Worm (Caenorhabditis elegans) whole organism, mixed stage, embryonic: Measurements from ENCODE around the gene F59E12.17.
A peak's percentile ranks its signal among the peaks of the same experiment; 100 is the strongest.

ENCODE experiments used
- M03D4.4 ChIP-seq: sonication (generic microtip); optimal IDR thresholded peaks from 2 replicates; lab custom pipeline; 2017; ENCODE audit warnings: mild to moderate bottlenecking, missing genetic modification characterization, missing compliant biosample characterization
- bed-3 ChIP-seq: fragments of 200-800 bp; sonication (Bioruptor generic); optimal IDR thresholded peaks from 3 replicates; lab custom pipeline; 2018; ENCODE audit warnings: mild to moderate bottlenecking, missing genetic modification characterization, moderate library complexity, missing compliant biosample characterization
- blmp-1 ChIP-seq: fragments of 150-350 bp; optimal IDR thresholded peaks from 2 replicates; lab custom pipeline; 2014; ENCODE audit warnings: missing biosample characterization, missing genetic modification characterization
- ceh-39 ChIP-seq: fragments of 150-350 bp; optimal IDR thresholded peaks from 2 replicates; lab custom pipeline; 2014; ENCODE audit warnings: missing biosample characterization, missing genetic modification characterization
- ceh-43 ChIP-seq: fragments of 200-800 bp; sonication (Bioruptor generic); optimal IDR thresholded peaks from 2 replicates; lab custom pipeline; 2018; ENCODE audit warnings: mild to moderate bottlenecking, missing genetic modification characterization, moderate library complexity, missing compliant biosample characterization
- ceh-83 ChIP-seq: fragments of 200-800 bp; sonication (Bioruptor generic); optimal IDR thresholded peaks from 2 replicates; lab custom pipeline; 2018; ENCODE audit warnings: mild to moderate bottlenecking, missing genetic modification characterization, missing compliant biosample characterization
- ces-1 ChIP-seq: fragments of 150-350 bp; optimal IDR thresholded peaks from 2 replicates; lab custom pipeline; 2014; ENCODE audit warnings: missing biosample characterization, missing genetic modification reagents, missing genetic modification characterization
- cnd-1 ChIP-seq: fragments of 200-800 bp; sonication (Bioruptor generic); optimal IDR thresholded peaks from 2 replicates; lab custom pipeline; 2018; ENCODE audit warnings: mild to moderate bottlenecking, missing genetic modification characterization, missing compliant biosample characterization
- drap-1 ChIP-seq: fragments of 200-800 bp; sonication (Bioruptor generic); optimal IDR thresholded peaks from 3 replicates; lab custom pipeline; 2018; ENCODE audit warnings: mild to moderate bottlenecking, missing genetic modification characterization, missing compliant biosample characterization
- elt-1 ChIP-seq: sonication (generic microtip); optimal IDR thresholded peaks from 2 replicates; lab custom pipeline; 2017; ENCODE audit warnings: missing genetic modification characterization, mild to moderate bottlenecking, missing compliant biosample characterization, antibody characterized with exemption, moderate library complexity, borderline replicate concordance; ENCODE audit not compliant: insufficient read depth
- elt-3 ChIP-seq: fragments of 150-350 bp; optimal IDR thresholded peaks from 2 replicates; lab custom pipeline; 2014; ENCODE audit warnings: missing biosample characterization, missing genetic modification characterization
- flh-1 ChIP-seq: fragments of 200-800 bp; sonication (Bioruptor generic); optimal IDR thresholded peaks from 2 replicates; lab custom pipeline; 2018; ENCODE audit warnings: mild to moderate bottlenecking, missing genetic modification characterization, moderate library complexity, missing compliant biosample characterization
- ham-2 ChIP-seq: fragments of 200-800 bp; sonication (Bioruptor generic); optimal IDR thresholded peaks from 2 replicates; lab custom pipeline; 2018; ENCODE audit warnings: mild to moderate bottlenecking, missing genetic modification characterization, missing compliant biosample characterization
- hlh-1 ChIP-seq: fragments of 150-350 bp; optimal IDR thresholded peaks from 2 replicates; lab custom pipeline; 2014; ENCODE audit warnings: missing biosample characterization, missing genetic modification reagents, missing genetic modification characterization
- lin-13 ChIP-seq: fragments of 150-350 bp; optimal IDR thresholded peaks from 2 replicates; lab custom pipeline; 2014; ENCODE audit warnings: missing biosample characterization, missing genetic modification characterization
- lin-32 ChIP-seq: fragments of 200-800 bp; sonication (Bioruptor generic); optimal IDR thresholded peaks from 2 replicates; lab custom pipeline; 2018; ENCODE audit warnings: mild to moderate bottlenecking, missing genetic modification characterization, missing compliant biosample characterization
- lsy-2 ChIP-seq: fragments of 150-350 bp; optimal IDR thresholded peaks from 2 replicates; lab custom pipeline; 2014; ENCODE audit warnings: missing biosample characterization, missing genetic modification characterization
- mab-5 ChIP-seq: fragments of 150-350 bp; optimal IDR thresholded peaks from 2 replicates; lab custom pipeline; 2014; ENCODE audit warnings: missing biosample characterization, missing genetic modification characterization
- mep-1 ChIP-seq: fragments of 150-350 bp; optimal IDR thresholded peaks from 2 replicates; lab custom pipeline; 2017; ENCODE audit warnings: missing biosample characterization, missing genetic modification reagents, missing genetic modification characterization, inconsistent platforms
- mls-2 ChIP-seq: sonication (generic microtip); optimal IDR thresholded peaks from 2 replicates; lab custom pipeline; 2016; ENCODE audit warnings: mild to moderate bottlenecking, missing genetic modification characterization, moderate library complexity, missing compliant biosample characterization
- nhr-12 ChIP-seq: fragments of 150-350 bp; optimal IDR thresholded peaks from 2 replicates; lab custom pipeline; 2014; ENCODE audit warnings: missing biosample characterization, missing genetic modification characterization
- nhr-2 ChIP-seq: fragments of 150-350 bp; optimal IDR thresholded peaks from 2 replicates; lab custom pipeline; 2014; ENCODE audit warnings: missing biosample characterization, missing genetic modification characterization
- nhr-237 ChIP-seq: fragments of 150-350 bp; optimal IDR thresholded peaks from 2 replicates; lab custom pipeline; 2014; ENCODE audit warnings: missing biosample characterization, missing genetic modification characterization
- nhr-28 ChIP-seq: fragments of 150-350 bp; optimal IDR thresholded peaks from 2 replicates; lab custom pipeline; 2014; ENCODE audit warnings: missing biosample characterization, missing genetic modification characterization
- nhr-76 ChIP-seq: sonication (generic microtip); optimal IDR thresholded peaks from 2 replicates; lab custom pipeline; 2017; ENCODE audit warnings: missing biosample characterization, missing genetic modification characterization
- pha-4 ChIP-seq: fragments of 150-350 bp; optimal IDR thresholded peaks from 2 replicates; lab custom pipeline; 2018; ENCODE audit warnings: missing biosample characterization, missing genetic modification reagents, missing genetic modification characterization
- sem-2 ChIP-seq: fragments of 200-800 bp; sonication (Bioruptor generic); optimal IDR thresholded peaks from 2 replicates; lab custom pipeline; 2018; ENCODE audit warnings: mild to moderate bottlenecking, missing genetic modification characterization, missing compliant biosample characterization
- snpc-4 ChIP-seq: fragments of 150-350 bp; optimal IDR thresholded peaks from 2 replicates; lab custom pipeline; 2014; ENCODE audit warnings: missing biosample characterization, missing genetic modification characterization
- sptf-1 ChIP-seq: sonication (generic microtip); optimal IDR thresholded peaks from 2 replicates; lab custom pipeline; 2017; ENCODE audit warnings: mild to moderate bottlenecking, missing genetic modification characterization, moderate library complexity, missing compliant biosample characterization
- tbx-8 ChIP-seq: fragments of 200-800 bp; sonication (Bioruptor generic); optimal IDR thresholded peaks from 2 replicates; lab custom pipeline; 2018; ENCODE audit warnings: mild to moderate bottlenecking, missing genetic modification characterization, moderate library complexity, missing compliant biosample characterization
- unc-120 ChIP-seq: sonication (generic microtip); optimal IDR thresholded peaks from 2 replicates; lab custom pipeline; 2017; ENCODE audit warnings: missing genetic modification characterization, missing compliant biosample characterization; ENCODE audit not compliant: poor library complexity, severe bottlenecking
- unc-39 ChIP-seq: fragments of 150-350 bp; optimal IDR thresholded peaks from 2 replicates; lab custom pipeline; 2014; ENCODE audit warnings: missing biosample characterization, missing genetic modification characterization
- unc-62 ChIP-seq: fragments of 150-350 bp; optimal IDR thresholded peaks from 2 replicates; lab custom pipeline; 2014; ENCODE audit warnings: missing biosample characterization, missing genetic modification reagents, missing genetic modification characterization
- zip-8 ChIP-seq: fragments of 150-350 bp; optimal IDR thresholded peaks from 2 replicates; lab custom pipeline; 2014; ENCODE audit warnings: missing biosample characterization, missing genetic modification characterization
- ztf-11 ChIP-seq: fragments of 150-350 bp; optimal IDR thresholded peaks from 2 replicates; lab custom pipeline; 2014; ENCODE audit warnings: missing biosample characterization, missing genetic modification characterization

Gene F59E12.17

ce11 chrII:5649236-5650004 is at the start of gene F59E12.17, which contains the start of the genes sam-4 and zyg-1:
Gene F59E12.17 (minus strand): TSS chrII:5649470.
Gene sam-4 (minus strand): TSS chrII:5649286.
Gene zyg-1 (plus strand): TSS chrII:5649748.
- TF ChIP-seq hlh-1 (tag; lab: Kevin White, UChicago) (peak; percentile 76), bed-3 (GFP tag; lab: Kevin White, UChicago) (no peak), ceh-43 (GFP tag; lab: Kevin White, UChicago) (no peak), flh-1 (GFP tag; lab: Kevin White, UChicago) (no peak), nhr-28 (tag; lab: Kevin White, UChicago) (no peak), pha-4 (peak; percentile 28), M03D4.4 (tag; lab: Kevin White, UChicago) (no peak), sem-2 (no peak), lin-13 (tag; lab: Kevin White, UChicago) (peak; percentile 6), unc-39 (tag; lab: Kevin White, UChicago) (no peak), ceh-83 (GFP tag; lab: Kevin White, UChicago) (no peak), nhr-76 (tag; lab: Kevin White, UChicago) (no peak), zip-8 (no peak), nhr-12 (tag; lab: Kevin White, UChicago) (no peak), ztf-11 (tag; lab: Kevin White, UChicago) (no peak), elt-3 (no peak), unc-120 (tag; lab: Kevin White, UChicago) (no peak), ceh-39 (tag; lab: Kevin White, UChicago) (peak; percentile 96), ham-2 (GFP tag; lab: Kevin White, UChicago) (no peak), nhr-2 (tag; lab: Kevin White, UChicago) (peak; percentile 23), unc-62 (GFP tag; lab: Kevin White, UChicago) (peak; percentile 1), tbx-8 (no peak), lsy-2 (tag; lab: Kevin White, UChicago) (peak; percentile 80), nhr-237 (tag; lab: Kevin White, UChicago) (peak; percentile 40), blmp-1 (tag; lab: Kevin White, UChicago) (no peak), drap-1 (GFP tag; lab: Kevin White, UChicago) (no peak), mab-5 (tag; lab: Kevin White, UChicago) (no peak), ces-1 (no peak), elt-1 (no peak), snpc-4 (tag; lab: Kevin White, UChicago) (no peak), mep-1 (tag; lab: Kevin White, UChicago) (peak; percentile 88), sptf-1 (tag; lab: Kevin White, UChicago) (peak; percentile 32), mls-2 (tag; lab: Kevin White, UChicago) (no peak), lin-32 (GFP tag; lab: Kevin White, UChicago) (no peak), cnd-1 (tag; lab: Kevin White, UChicago) (no peak)

- TF ChIP-seq flh-1 (GFP tag; lab: Kevin White, UChicago) (no peak), pha-4 (no peak), nhr-2 (tag; lab: Kevin White, UChicago) (no peak), ztf-11 (tag; lab: Kevin White, UChicago) (no peak), zip-8 (no peak), ceh-43 (GFP tag; lab: Kevin White, UChicago) (no peak), hlh-1 (tag; lab: Kevin White, UChicago) (no peak), mab-5 (tag; lab: Kevin White, UChicago) (no peak), blmp-1 (tag; lab: Kevin White, UChicago) (no peak), cnd-1 (tag; lab: Kevin White, UChicago) (no peak), lin-13 (tag; lab: Kevin White, UChicago) (no peak), elt-1 (no peak), nhr-28 (tag; lab: Kevin White, UChicago) (no peak), nhr-237 (tag; lab: Kevin White, UChicago) (no peak), unc-62 (GFP tag; lab: Kevin White, UChicago) (no peak), mls-2 (tag; lab: Kevin White, UChicago) (no peak), lin-32 (GFP tag; lab: Kevin White, UChicago) (no peak), mep-1 (tag; lab: Kevin White, UChicago) (no peak)
These were observed 49.6 kb upstream of the F59E12.17 start, which contains the start of the genes C25H3.10 and C25H3.1 for ce11 chrII:5698869-5699268. Gene C25H3.10 (minus strand): TSS chrII:5698969. Gene C25H3.1 (plus strand): TSS chrII:5699071.
